Fruit fly (Drosophila melanogaster) whole organism, embryonic: ENCODE measurements around the gene CG42822.

Source experiments
- Abd-B ChIP-seq: fragments of 200-800 bp; sonication (Bioruptor generic); optimal IDR thresholded peaks from 2 replicates; lab custom pipeline; 2018; ENCODE audit warnings: missing biosample characterization, mild to moderate bottlenecking, missing genetic modification characterization, moderate library complexity
- Adf1 ChIP-seq: fragments of 200-800 bp; sonication (Bioruptor generic); IDR thresholded peaks from 2 replicates; pipeline ENCODE4 v1.3.6; 2022; ENCODE audit warnings: missing biosample characterization, missing genetic modification characterization
- BEAF-32 ChIP-seq: fragments of 200-800 bp; sonication (Bioruptor generic); optimal IDR thresholded peaks from 3 replicates; lab custom pipeline; 2017; ENCODE audit warnings: missing biosample characterization, missing genetic modification characterization, mild to moderate bottlenecking, moderate library complexity, missing genetic modification reagents
- CG10274 ChIP-seq: fragments of 200-800 bp; sonication (Bioruptor generic); optimal IDR thresholded peaks from 3 replicates; lab custom pipeline; 2017; ENCODE audit warnings: missing biosample characterization, mild to moderate bottlenecking, missing genetic modification characterization
- CG10431 ChIP-seq: fragments of 200-800 bp; sonication (Bioruptor generic); optimal IDR thresholded peaks from 3 replicates; lab custom pipeline; 2018; ENCODE audit warnings: missing biosample characterization, mild to moderate bottlenecking, missing genetic modification characterization
- CG13123 ChIP-seq: fragments of 200-800 bp; sonication (Bioruptor generic); optimal IDR thresholded peaks from 2 replicates; lab custom pipeline; 2016; ENCODE audit warnings: missing biosample characterization, missing genetic modification characterization
- CG13424 ChIP-seq: fragments of 200-800 bp; sonication (Bioruptor generic); optimal IDR thresholded peaks from 2 replicates; lab custom pipeline; 2019; ENCODE audit warnings: missing biosample characterization, mild to moderate bottlenecking, missing genetic modification characterization, moderate library complexity
- CG15011 ChIP-seq: fragments of 200-800 bp; sonication (Bioruptor generic); optimal IDR thresholded peaks from 3 replicates; lab custom pipeline; 2018; ENCODE audit warnings: missing biosample characterization, mild to moderate bottlenecking, missing genetic modification characterization
- CG15514 ChIP-seq: fragments of 200-800 bp; sonication (Bioruptor generic); optimal IDR thresholded peaks from 3 replicates; lab custom pipeline; 2017; ENCODE audit warnings: missing biosample characterization, missing genetic modification characterization, mild to moderate bottlenecking, moderate library complexity, missing genetic modification reagents
- CG18764 ChIP-seq: fragments of 200-800 bp; sonication (Bioruptor generic); optimal IDR thresholded peaks from 3 replicates; lab custom pipeline; 2016; ENCODE audit warnings: missing biosample characterization, missing genetic modification characterization
- CG2129 ChIP-seq: fragments of 200-800 bp; sonication (Bioruptor generic); IDR thresholded peaks from 2 replicates; pipeline ENCODE4 v1.3.6; 2022; ENCODE audit warnings: missing biosample characterization, missing genetic modification characterization; ENCODE audit not compliant: partially characterized antibody
- CG30403 ChIP-seq: fragments of 200-800 bp; sonication (Bioruptor generic); optimal IDR thresholded peaks from 3 replicates; lab custom pipeline; 2016; ENCODE audit warnings: missing biosample characterization, missing genetic modification characterization
- CG3726 ChIP-seq: fragments of 200-800 bp; sonication (Bioruptor generic); IDR thresholded peaks from 3 replicates; pipeline ENCODE4, ENCODE4 v1.3.6; 2022; ENCODE audit warnings: missing biosample characterization, missing genetic modification characterization
- CG3847 ChIP-seq: fragments of 200-800 bp; sonication (Bioruptor generic); IDR thresholded peaks from 2 replicates; pipeline ENCODE4 v1.3.6; 2022; ENCODE audit warnings: missing biosample characterization, missing genetic modification characterization
- CG4328 ChIP-seq: fragments of 200-800 bp; sonication (Bioruptor generic); optimal IDR thresholded peaks from 3 replicates; lab custom pipeline; 2017; ENCODE audit warnings: missing biosample characterization, missing genetic modification reagents, missing genetic modification characterization
- CG43689 ChIP-seq: fragments of 200-800 bp; sonication (Bioruptor generic); IDR thresholded peaks from 2 replicates; pipeline ENCODE4 v1.3.6; 2022; ENCODE audit warnings: missing biosample characterization, missing genetic modification characterization
- CG5180 ChIP-seq: fragments of 200-800 bp; sonication (Bioruptor generic); optimal IDR thresholded peaks from 3 replicates; lab custom pipeline; 2017; ENCODE audit warnings: missing biosample characterization, missing genetic modification characterization, mild to moderate bottlenecking, moderate library complexity, missing genetic modification reagents
- CG6175 ChIP-seq: fragments of 200-800 bp; sonication (Bioruptor generic); IDR thresholded peaks from 3 replicates; pipeline ENCODE4 v1.3.6; 2022; ENCODE audit warnings: missing biosample characterization, missing genetic modification characterization
- CG6654 ChIP-seq: fragments of 200-800 bp; sonication (Bioruptor generic); optimal IDR thresholded peaks from 2 replicates; lab custom pipeline; 2017; ENCODE audit warnings: missing biosample characterization, mild to moderate bottlenecking, missing genetic modification characterization
- CG7556 ChIP-seq: fragments of 200-800 bp; sonication (Bioruptor generic); optimal IDR thresholded peaks from 2 replicates; lab custom pipeline; 2017; ENCODE audit warnings: missing biosample characterization, mild to moderate bottlenecking, missing genetic modification characterization
- CG9817 ChIP-seq: fragments of 200-800 bp; sonication (Bioruptor generic); optimal IDR thresholded peaks from 2 replicates; lab custom pipeline; 2018; ENCODE audit warnings: missing biosample characterization, mild to moderate bottlenecking, missing genetic modification characterization, moderate library complexity
- Camta ChIP-seq: fragments of 200-800 bp; sonication (Bioruptor generic); optimal IDR thresholded peaks from 2 replicates; lab custom pipeline; 2016; ENCODE audit warnings: missing biosample characterization, missing genetic modification characterization
- Hmx ChIP-seq: fragments of 200-800 bp; sonication (Bioruptor generic); optimal IDR thresholded peaks from 2 replicates; lab custom pipeline; 2016; ENCODE audit warnings: missing biosample characterization, missing genetic modification characterization
- Kr ChIP-seq: fragments of 200-800 bp; sonication (Bioruptor generic); optimal IDR thresholded peaks from 2 replicates; lab custom pipeline; 2017; ENCODE audit warnings: missing biosample characterization, mild to moderate bottlenecking, missing genetic modification characterization
- Lim3 ChIP-seq: fragments of 200-800 bp; sonication (Bioruptor generic); IDR thresholded peaks from 2 replicates; pipeline ENCODE4 v1.3.6; 2022; ENCODE audit warnings: missing biosample characterization, missing genetic modification characterization
- Mes4 ChIP-seq: fragments of 200-800 bp; sonication (Bioruptor generic); optimal IDR thresholded peaks from 2 replicates; lab custom pipeline; 2016; ENCODE audit warnings: missing biosample characterization, missing genetic modification characterization
- Oli ChIP-seq: fragments of 200-800 bp; sonication (Bioruptor generic); optimal IDR thresholded peaks from 2 replicates; lab custom pipeline; 2018; ENCODE audit warnings: missing biosample characterization, mild to moderate bottlenecking, missing genetic modification characterization, moderate library complexity
- Sox100B ChIP-seq: fragments of 200-800 bp; sonication (Bioruptor generic); optimal IDR thresholded peaks from 3 replicates; lab custom pipeline; 2018; ENCODE audit warnings: missing biosample characterization, mild to moderate bottlenecking, missing genetic modification characterization
- al ChIP-seq: fragments of 200-800 bp; sonication (Bioruptor generic); IDR thresholded peaks from 2 replicates; pipeline ENCODE4 v1.3.6; 2022; ENCODE audit warnings: missing biosample characterization, missing genetic modification characterization
- ap ChIP-seq: fragments of 200-800 bp; sonication (Bioruptor generic); IDR thresholded peaks from 2 replicates; pipeline ENCODE4 v1.3.6; 2022; ENCODE audit warnings: missing biosample characterization, missing genetic modification characterization
- ase ChIP-seq: fragments of 200-800 bp; sonication (Bioruptor generic); IDR thresholded peaks from 3 replicates; pipeline ENCODE4 v1.3.6; 2022; ENCODE audit warnings: missing biosample characterization, missing genetic modification characterization
- bbx ChIP-seq: fragments of 200-800 bp; sonication (Bioruptor generic); IDR thresholded peaks from 2 replicates; pipeline ENCODE4 v1.3.6; 2022; ENCODE audit warnings: missing biosample characterization, missing genetic modification characterization; ENCODE audit not compliant: partially characterized antibody
- btn ChIP-seq: fragments of 200-800 bp; sonication (Bioruptor generic); optimal IDR thresholded peaks from 2 replicates; lab custom pipeline; 2016; ENCODE audit warnings: missing biosample characterization, missing genetic modification characterization
- cato ChIP-seq: fragments of 200-800 bp; sonication (Bioruptor generic); optimal IDR thresholded peaks from 2 replicates; lab custom pipeline; 2016; ENCODE audit warnings: missing biosample characterization, missing genetic modification characterization, borderline replicate concordance
- chif ChIP-seq, 2 experiments: fragments of 200-800 bp; sonication (Bioruptor generic); optimal IDR thresholded peaks; 3 replicates each; lab custom pipeline; 2016; ENCODE audit warnings: missing biosample characterization in 2 of 2, missing genetic modification characterization in 2 of 2
- exex ChIP-seq: fragments of 200-800 bp; sonication (Bioruptor generic); optimal IDR thresholded peaks from 4 replicates; lab custom pipeline; 2018; ENCODE audit warnings: missing biosample characterization, mild to moderate bottlenecking, missing genetic modification characterization, moderate library complexity
- ftz-f1 ChIP-seq: fragments of 200-800 bp; sonication (Bioruptor generic); optimal IDR thresholded peaks from 2 replicates; lab custom pipeline; 2016; ENCODE audit warnings: missing biosample characterization, missing genetic modification characterization
- gem ChIP-seq: fragments of 200-800 bp; sonication (Bioruptor generic); optimal IDR thresholded peaks from 2 replicates; lab custom pipeline; 2019; ENCODE audit warnings: missing biosample characterization, mild to moderate bottlenecking, missing genetic modification characterization, moderate library complexity
- grau ChIP-seq: fragments of 200-800 bp; optimal IDR thresholded peaks from 3 replicates; lab custom pipeline; 2019; ENCODE audit warnings: missing biosample characterization, mild to moderate bottlenecking, missing genetic modification characterization, moderate library complexity
- gsb-n ChIP-seq: fragments of 200-800 bp; sonication (Bioruptor generic); optimal IDR thresholded peaks from 3 replicates; lab custom pipeline; 2018; ENCODE audit warnings: missing biosample characterization, mild to moderate bottlenecking, missing genetic modification characterization
- jing ChIP-seq: fragments of 200-800 bp; sonication (Bioruptor generic); optimal IDR thresholded peaks from 2 replicates; lab custom pipeline; 2018; ENCODE audit warnings: missing biosample characterization, mild to moderate bottlenecking, missing genetic modification characterization
- maf-S ChIP-seq: fragments of 200-800 bp; sonication (Bioruptor generic); optimal IDR thresholded peaks from 2 replicates; lab custom pipeline; 2016; ENCODE audit warnings: missing biosample characterization, missing genetic modification characterization
- pita ChIP-seq: fragments of 200-800 bp; sonication (Bioruptor generic); optimal IDR thresholded peaks from 2 replicates; lab custom pipeline; 2017; ENCODE audit warnings: missing biosample characterization, mild to moderate bottlenecking, missing genetic modification characterization
- pzg ChIP-seq: fragments of 200-800 bp; sonication (Bioruptor generic); optimal IDR thresholded peaks from 3 replicates; lab custom pipeline; 2018; ENCODE audit warnings: missing biosample characterization, mild to moderate bottlenecking, missing genetic modification characterization, moderate library complexity
- rib ChIP-seq: fragments of 200-800 bp; sonication (Bioruptor generic); IDR thresholded peaks from 2 replicates; pipeline ENCODE4 v1.3.6; 2022; ENCODE audit warnings: missing biosample characterization, missing genetic modification characterization
- sd ChIP-seq: fragments of 200-800 bp; sonication (Bioruptor generic); optimal IDR thresholded peaks from 3 replicates; lab custom pipeline; 2018; ENCODE audit warnings: missing biosample characterization, mild to moderate bottlenecking, missing genetic modification characterization, moderate library complexity
- vvl ChIP-seq: fragments of 200-800 bp; sonication (Bioruptor generic); IDR thresholded peaks from 2 replicates; pipeline ENCODE4 v1.3.6; 2022; ENCODE audit warnings: missing biosample characterization, missing genetic modification characterization
- zen2 ChIP-seq: fragments of 200-800 bp; sonication (Bioruptor generic); IDR thresholded peaks from 3 replicates; pipeline ENCODE4 v1.3.6; 2022; ENCODE audit warnings: missing biosample characterization, missing genetic modification characterization; ENCODE audit not compliant: partially characterized antibody
- zfh1 ChIP-seq: fragments of 200-800 bp; sonication (Bioruptor generic); IDR thresholded peaks from 3 replicates; pipeline ENCODE4 v1.3.6; 2022; ENCODE audit warnings: missing biosample characterization, missing genetic modification characterization

Gene CG42822

dm6 chr3R:17385329-17386019 is 28.2 kb upstream of the CG42822 start (continued):
- TF ChIP-seq zen2, result no peak
- peak; percentile 4 for TF ChIP-seq CG10431 (GFP tag; lab: Kevin White, UChicago)
- no peak for TF ChIP-seq Hmx
- TF ChIP-seq CG6654 (GFP tag; lab: Kevin White, UChicago), result no peak
- TF ChIP-seq ase, result no peak
- TF ChIP-seq CG15514, result peak; percentile 91
- TF ChIP-seq gem (tag; lab: Kevin White, UChicago), result peak; percentile 68
- peak; percentile 29; the same call in 1 of the 2 replicates for TF ChIP-seq bbx (GFP tag; lab: Robert Waterston, UW)
- peak; percentile 52 for TF ChIP-seq CG15011 (GFP tag; lab: Kevin White, UChicago)
- peak; percentile 27 for TF ChIP-seq CG5180 (GFP tag; lab: Kevin White, UChicago)
- no peak for TF ChIP-seq CG13123 (GFP tag; lab: Kevin White, UChicago)
- TF ChIP-seq CG3847 (GFP tag; lab: Robert Waterston, UW), result peak; percentile 72
- peak; percentile 78 for TF ChIP-seq zfh1
- no peak for TF ChIP-seq pita
- TF ChIP-seq sd (tag; lab: Kevin White, UChicago), result peak; percentile 72
- TF ChIP-seq CG7556, result peak; percentile 37
- no peak for TF ChIP-seq al
- no peak for TF ChIP-seq CG2129
- TF ChIP-seq pzg (GFP tag; lab: Kevin White, UChicago), result peak; percentile 96
- TF ChIP-seq chif (GFP tag; optimal IDR thresholded peaks at IDR 0.05; lab: Kevin White, UChicago), result peak; percentile 55 to 56
- TF ChIP-seq gsb-n (tag; lab: Kevin White, UChicago), result peak; percentile 95
- TF ChIP-seq CG10274 (GFP tag; lab: Kevin White, UChicago), result peak; percentile 18
- peak; percentile 13 for TF ChIP-seq cato (GFP tag; lab: Kevin White, UChicago)
- peak; percentile 4 for TF ChIP-seq CG18764 (GFP tag; lab: Kevin White, UChicago)

DNA sequence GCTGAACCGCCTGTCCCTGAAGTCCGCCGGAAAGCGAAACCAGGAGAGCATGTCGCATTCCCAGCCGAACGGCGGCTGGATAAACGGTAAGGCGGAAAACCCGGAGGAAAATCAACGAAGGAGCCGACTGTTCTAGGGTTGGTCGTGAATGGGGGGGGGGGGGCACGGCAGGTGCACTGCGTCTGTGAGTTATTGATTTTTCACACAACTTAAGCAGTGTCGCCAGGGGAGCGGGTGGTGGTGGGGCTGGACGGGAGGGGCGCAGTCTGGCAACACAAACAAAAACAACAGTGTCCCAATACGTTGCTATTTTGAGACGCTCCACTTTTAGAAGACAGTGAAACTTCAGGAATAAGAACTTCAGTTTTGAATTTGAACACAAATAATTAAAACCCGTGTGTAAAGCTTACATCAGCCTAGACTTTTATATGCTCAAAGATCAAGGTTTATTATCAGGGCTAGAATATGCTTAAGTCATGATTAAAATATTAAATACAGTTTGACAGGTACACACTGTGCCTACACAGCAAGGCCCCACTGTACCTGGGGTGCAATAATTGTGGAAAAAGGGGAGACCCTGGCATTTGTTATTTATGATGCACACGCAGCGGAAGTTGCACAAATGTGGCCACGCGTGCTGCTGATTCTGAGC is 27.4 kb upstream of the CG42822 start:
- TF ChIP-seq CG9817 (peak; percentile 58), CG30403 (GFP tag; lab: Kevin White, UChicago) (peak; percentile 65), Mes4 (no peak), CG43689 (GFP tag; lab: Robert Waterston, UW) (peak; percentile 47; the same call in 1 of the 2 replicates), ftz-f1 (no peak), Kr (no peak), maf-S (GFP tag; lab: Kevin White, UChicago) (peak; percentile 11), btn (GFP tag; lab: Kevin White, UChicago) (peak; percentile 2), vvl (peak; percentile 87), exex (tag; lab: Kevin White, UChicago) (no peak), CG13424 (tag; lab: Kevin White, UChicago) (peak; percentile 75), jing (GFP tag; lab: Kevin White, UChicago) (peak; percentile 40), Adf1 (no peak), Camta (GFP tag; lab: Kevin White, UChicago) (peak; percentile 29), grau (peak; percentile 95), ap (GFP tag; lab: Robert Waterston, UW) (peak; percentile 67), Abd-B (GFP tag; lab: Kevin White, UChicago) (peak; percentile 30), CG3726 (GFP tag; lab: Robert Waterston, UW) (no peak), Sox100B (peak; percentile 73), Lim3 (peak; percentile 52; the same call in 1 of the 2 replicates), Oli (tag; lab: Kevin White, UChicago) (peak; percentile 75), BEAF-32 (GFP tag; lab: Kevin White, UChicago) (no peak), rib (GFP tag; lab: Robert Waterston, UW) (no peak), CG6175 (GFP tag; lab: Robert Waterston, UW) (no peak), CG4328 (GFP tag; lab: Kevin White, UChicago) (peak; percentile 42)
